Worm (Caenorhabditis elegans) whole organism, late embryonic: ENCODE data around the gene W02F12.2.

Experiments
- F13H6.1 ChIP-seq: sonication (generic microtip); optimal IDR thresholded peaks from 2 replicates; lab custom pipeline; 2016; ENCODE audit warnings: missing genetic modification characterization, missing compliant biosample characterization
- ama-1 ChIP-seq: fragments of 150-350 bp; optimal IDR thresholded peaks from 2 replicates; lab custom pipeline; 2014
- ceh-19 ChIP-seq: fragments of 200-800 bp; sonication (Bioruptor generic); optimal IDR thresholded peaks from 2 replicates; lab custom pipeline; 2018; ENCODE audit warnings: mild to moderate bottlenecking, missing genetic modification characterization, missing compliant biosample characterization
- ceh-24 ChIP-seq: sonication (generic microtip); optimal IDR thresholded peaks from 2 replicates; lab custom pipeline; 2016; ENCODE audit warnings: mild to moderate bottlenecking, missing genetic modification characterization, missing compliant biosample characterization
- ceh-6 ChIP-seq: fragments of 200-800 bp; sonication (Bioruptor generic); optimal IDR thresholded peaks from 2 replicates; lab custom pipeline; 2018; ENCODE audit warnings: mild to moderate bottlenecking, missing genetic modification characterization, missing compliant biosample characterization
- nfya-1 ChIP-seq: sonication (generic microtip); optimal IDR thresholded peaks from 2 replicates; lab custom pipeline; 2017; ENCODE audit warnings: missing genetic modification characterization, mild to moderate bottlenecking, missing compliant biosample characterization, antibody characterized with exemption, moderate library complexity
- nhr-11 ChIP-seq: fragments of 150-350 bp; optimal IDR thresholded peaks from 2 replicates; lab custom pipeline; 2014; ENCODE audit warnings: missing biosample characterization, missing genetic modification characterization
- pqm-1 ChIP-seq: sonication (generic microtip); optimal IDR thresholded peaks from 2 replicates; lab custom pipeline; 2016; ENCODE audit warnings: missing genetic modification characterization, missing compliant biosample characterization
- sox-4 ChIP-seq: sonication (generic microtip); optimal IDR thresholded peaks from 2 replicates; lab custom pipeline; 2017; ENCODE audit warnings: mild to moderate bottlenecking, missing genetic modification characterization, inconsistent platforms, missing compliant biosample characterization
- unc-55 ChIP-seq: sonication (generic microtip); optimal IDR thresholded peaks from 2 replicates; lab custom pipeline; 2017; ENCODE audit warnings: missing biosample characterization, missing genetic modification reagents, missing genetic modification characterization

DNA sequence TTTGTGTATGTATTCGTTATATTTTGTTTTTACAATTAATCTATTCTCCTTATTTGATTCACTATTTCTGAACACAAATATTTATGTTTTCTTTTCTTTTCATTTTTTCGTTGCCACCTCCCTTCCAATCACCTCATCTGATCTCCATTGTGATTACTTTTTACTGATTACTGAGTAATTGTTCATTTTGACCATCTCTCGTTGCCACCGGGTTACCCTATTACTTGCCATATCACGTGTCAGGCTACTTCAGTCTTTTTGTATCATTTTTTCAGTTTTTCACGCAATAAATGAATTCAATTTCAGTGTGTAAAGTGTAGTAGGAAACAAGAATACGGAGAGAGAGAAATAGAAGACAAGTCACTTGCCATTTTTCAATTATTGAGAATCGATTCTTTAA, 45.4 kb downstream of the W02F12.2 start, which contains the start of gene T10H9.8:
- TF ChIP-seq ceh-19 (no peak), pqm-1 (tag; lab: Kevin White, UChicago) (no peak), nhr-11 (no peak), ama-1 (no peak), unc-55 (GFP tag; lab: Kevin White, UChicago) (no peak), nfya-1 (no peak), F13H6.1 (tag; lab: Kevin White, UChicago) (no peak), ceh-24 (tag; lab: Kevin White, UChicago) (no peak), ceh-6 (GFP tag; lab: Kevin White, UChicago) (no peak), sox-4 (tag; lab: Kevin White, UChicago) (no peak)
